Worm (Caenorhabditis elegans): Measurements from ENCODE around the gene K11D12.14.

DNA sequence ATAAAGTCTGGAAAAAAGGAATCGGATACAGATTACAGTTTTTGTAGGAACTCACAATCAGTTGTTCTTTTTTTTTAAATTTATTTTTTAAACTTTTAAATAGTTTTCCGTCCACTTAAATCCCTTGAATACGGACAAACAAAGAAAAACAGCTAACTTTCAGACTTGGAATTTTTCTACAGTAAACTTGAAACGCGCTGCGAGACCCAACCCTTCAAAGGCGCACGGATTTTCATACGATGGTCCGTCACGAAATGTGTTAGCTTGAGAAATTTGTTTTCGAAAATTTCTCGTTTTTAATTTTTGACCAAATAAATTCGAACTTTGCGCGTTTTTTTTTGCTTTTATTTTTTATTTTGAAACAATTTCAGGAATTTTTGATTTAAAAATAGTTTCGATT is 2.9 kb upstream of the K11D12.14 start:
- TF ChIP-seq dpl-1 (GFP tag; optimal IDR thresholded peaks at IDR 0.05): no peak
- TF ChIP-seq snpc-4 (GFP tag; optimal IDR thresholded peaks at IDR 0.05): no peak
- TF ChIP-seq snpc-4 (tag; optimal IDR thresholded peaks at IDR 0.05): no peak
- TF ChIP-seq egl-18 (GFP tag; IDR thresholded peaks at IDR 0.05): no peak
- no peak for TF ChIP-seq efl-1 (GFP tag; optimal IDR thresholded peaks at IDR 0.05)
- TF ChIP-seq snpc-3.4 (tag; optimal IDR thresholded peaks at IDR 0.05): no peak
- no peak for TF ChIP-seq lin-35 (GFP tag; optimal IDR thresholded peaks at IDR 0.05)
- no peak for TF ChIP-seq zfh-2 (GFP tag; conservative IDR thresholded peaks at IDR 0.05)
- TF ChIP-seq attf-3 (GFP tag; conservative IDR thresholded peaks at IDR 0.05): no peak
- TF ChIP-seq nhr-27 (tag; optimal IDR thresholded peaks at IDR 0.05): no peak
- no peak for TF ChIP-seq Y79H2A.3 (GFP tag; conservative IDR thresholded peaks at IDR 0.05)
- TF ChIP-seq chd-7 (tag; optimal IDR thresholded peaks at IDR 0.05): no peak
- TF ChIP-seq F52B5.7 (tag; optimal IDR thresholded peaks at IDR 0.05): no peak
- TF ChIP-seq F49E8.2 (tag; optimal IDR thresholded peaks at IDR 0.05; ENCODE audit: insufficient read depth): no peak
- no peak for TF ChIP-seq attf-6 (GFP tag; IDR thresholded peaks at IDR 0.05)
